Worm (Caenorhabditis elegans): ENCODE data around the gene F52B10.3.
A peak's percentile ranks its signal among the peaks of the same experiment; 100 is the strongest.

Gene F52B10.3

DNA sequence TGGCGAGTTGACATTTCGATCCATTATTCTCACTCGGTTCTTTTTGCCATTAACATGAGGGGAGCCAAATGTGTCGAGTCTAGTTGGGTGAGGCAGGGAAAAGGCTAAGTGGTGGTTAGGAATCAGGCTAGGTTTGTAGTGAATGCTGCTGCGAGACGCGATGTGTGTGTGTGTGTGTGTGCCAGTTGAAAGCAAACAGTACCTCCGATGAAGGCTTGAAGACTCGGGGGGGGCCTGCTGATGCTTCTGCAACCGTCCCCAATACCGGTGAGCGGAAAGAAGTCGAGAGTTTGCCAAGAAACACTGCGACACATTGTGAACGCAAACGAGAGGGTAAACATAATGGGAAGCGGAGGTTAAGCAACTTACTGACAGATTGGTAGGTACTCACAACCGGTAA, 27.1 kb downstream of the F52B10.3 start, which contains the start of gene F53B3.3:
F53B3.3 (minus strand) TSS at position 101 of the 400 bp plus-strand sequence.
- peak; percentile 43 for TF ChIP-seq pha-4 (tag; optimal IDR thresholded peaks at IDR 0.05)
- no peak for TF ChIP-seq nhr-25 (tag; optimal IDR thresholded peaks at IDR 0.05)
- no peak for TF ChIP-seq skn-1 (tag; optimal IDR thresholded peaks at IDR 0.05)
- TF ChIP-seq fkh-2 (tag; optimal IDR thresholded peaks at IDR 0.05) = no peak

DNA sequence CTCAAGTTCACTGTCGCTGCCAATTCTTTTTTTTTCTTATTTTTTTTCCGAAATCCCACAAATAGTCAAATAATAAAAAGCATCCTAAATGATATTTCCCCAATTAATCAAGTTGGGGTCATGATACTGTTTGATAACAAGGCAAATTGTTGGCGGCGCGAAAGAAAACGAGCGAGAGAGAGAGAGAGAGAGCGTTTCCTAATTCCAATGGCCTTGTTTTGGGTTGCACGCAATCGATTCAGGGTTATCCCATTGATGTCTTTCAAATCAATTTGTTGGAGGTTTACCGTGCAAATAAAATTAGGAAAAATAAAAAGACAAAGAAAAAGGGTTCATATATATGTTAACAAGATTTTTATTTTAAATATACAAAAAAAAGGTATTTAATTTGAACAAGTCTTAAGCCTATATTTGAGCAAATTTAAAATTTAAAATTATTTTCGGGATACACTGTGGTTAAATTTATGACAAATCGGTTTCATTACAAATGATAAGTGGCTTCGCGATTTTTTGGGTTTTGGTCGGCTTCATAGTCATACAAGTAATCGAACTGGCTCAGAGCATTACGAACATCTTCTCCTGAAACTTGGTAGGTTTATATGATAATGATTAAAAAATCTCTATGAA, 32.5 kb downstream of the F52B10.3 start:
- TF ChIP-seq nhr-23 (tag; optimal IDR thresholded peaks at IDR 0.05) (no peak), ama-1 (optimal IDR thresholded peaks at IDR 0.05) (peak; percentile 59), fos-1 (tag; optimal IDR thresholded peaks at IDR 0.05) (no peak), nfya-1 (tag; optimal IDR thresholded peaks at IDR 0.05; ENCODE audit: insufficient read depth) (no peak), nhr-237 (tag; optimal IDR thresholded peaks at IDR 0.05) (no peak), ceh-28 (tag; optimal IDR thresholded peaks at IDR 0.05) (peak; percentile 13), lsy-12 (tag; optimal IDR thresholded peaks at IDR 0.05) (no peak), nhr-25 (tag; optimal IDR thresholded peaks at IDR 0.05) (peak; percentile 48), egl-27 (tag; optimal IDR thresholded peaks at IDR 0.05) (no peak), snpc-4 (tag; optimal IDR thresholded peaks at IDR 0.05) (no peak), mdl-1 (tag; optimal IDR thresholded peaks at IDR 0.05) (no peak), R02D3.7 (tag; optimal IDR thresholded peaks at IDR 0.05) (no peak), tbx-2 (tag; optimal IDR thresholded peaks at IDR 0.05) (peak; percentile 49), elt-3 (tag; optimal IDR thresholded peaks at IDR 0.05) (peak in 1 of 3 experiments; percentile 74), ztf-11 (tag; optimal IDR thresholded peaks at IDR 0.05) (no peak), sea-2 (GFP tag; optimal IDR thresholded peaks at IDR 0.05) (no peak), ztf-4 (tag; optimal IDR thresholded peaks at IDR 0.05) (no peak), nhr-43 (tag; optimal IDR thresholded peaks at IDR 0.05; ENCODE audit: poor library complexity, severe bottlenecking) (peak; percentile 56)

DNA sequence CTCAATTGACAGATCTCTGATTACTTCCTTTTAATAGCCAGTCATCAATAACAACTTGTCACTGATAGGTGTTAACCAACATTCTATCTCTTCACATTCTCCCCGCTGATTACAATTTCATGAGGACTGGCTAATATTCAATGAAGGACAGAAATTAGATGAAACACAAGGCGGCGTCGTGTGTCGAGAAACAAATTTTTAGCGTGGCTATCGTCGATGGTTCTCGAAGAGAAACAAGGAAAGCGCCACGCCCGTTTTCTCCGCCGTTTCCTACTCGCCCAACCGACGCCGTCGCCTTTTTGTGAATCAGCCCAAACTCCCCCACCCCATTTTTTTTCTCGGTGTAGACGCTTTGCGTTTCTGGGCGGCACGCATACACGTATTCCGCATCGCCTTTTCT, 34.2 kb downstream of the F52B10.3 start, which contains the start of gene F53B3.6:
F53B3.6 (plus strand) TSS at position 284 of the 400 bp plus-strand sequence.
- TF ChIP-seq nhr-25 (tag; optimal IDR thresholded peaks at IDR 0.05) (peak; percentile 36), nhr-23 (tag; optimal IDR thresholded peaks at IDR 0.05) (peak; percentile 13), ztf-4 (tag; optimal IDR thresholded peaks at IDR 0.05) (no peak), nhr-43 (tag; optimal IDR thresholded peaks at IDR 0.05; ENCODE audit: poor library complexity, severe bottlenecking) (peak; percentile 44)

ce11 chrX:2862372-2862771, 35.8 kb downstream of the F52B10.3 start, which contains the start of gene comt-1:
comt-1 (minus strand) TSS chrX:2862472.
- TF ChIP-seq ztf-11 (tag; optimal IDR thresholded peaks at IDR 0.05) (no peak), eor-1 (tag; optimal IDR thresholded peaks at IDR 0.05) (no peak), elt-1 (tag; optimal IDR thresholded peaks at IDR 0.05) (no peak), fos-1 (tag; optimal IDR thresholded peaks at IDR 0.05) (no peak), skn-1 (tag; optimal IDR thresholded peaks at IDR 0.05) (no peak), sea-2 (GFP tag; optimal IDR thresholded peaks at IDR 0.05) (no peak)

- TF ChIP-seq nhr-43 (tag; optimal IDR thresholded peaks at IDR 0.05; ENCODE audit: poor library complexity, severe bottlenecking) = peak; percentile 23
- TF ChIP-seq nhr-67 (tag; optimal IDR thresholded peaks at IDR 0.05) = no peak
- TF ChIP-seq unc-62 (GFP tag; optimal IDR thresholded peaks at IDR 0.05) = no peak
- TF ChIP-seq nhr-12 (tag; optimal IDR thresholded peaks at IDR 0.05) = no peak
- no peak for TF ChIP-seq unc-39 (tag; optimal IDR thresholded peaks at IDR 0.05)
- no peak for TF ChIP-seq elt-2 (tag; optimal IDR thresholded peaks at IDR 0.05)
- no peak for TF ChIP-seq lin-39 (tag; optimal IDR thresholded peaks at IDR 0.05)
- no peak for TF ChIP-seq snpc-4 (tag; optimal IDR thresholded peaks at IDR 0.05)
- peak; percentile 77 for TF ChIP-seq nhr-25 (tag; optimal IDR thresholded peaks at IDR 0.05)
- TF ChIP-seq nhr-23 (tag; optimal IDR thresholded peaks at IDR 0.05) = peak; percentile 71
- TF ChIP-seq nfya-1 (tag; optimal IDR thresholded peaks at IDR 0.05; ENCODE audit: insufficient read depth) = peak; percentile 22
- TF ChIP-seq fos-1 (tag; optimal IDR thresholded peaks at IDR 0.05) = no peak
- no peak for TF ChIP-seq ceh-82 (tag; optimal IDR thresholded peaks at IDR 0.05)
- TF ChIP-seq jun-1 (tag; optimal IDR thresholded peaks at IDR 0.05) = no peak
- TF ChIP-seq nhr-77 (tag; optimal IDR thresholded peaks at IDR 0.05) = no peak
- TF ChIP-seq ceh-28 (tag; optimal IDR thresholded peaks at IDR 0.05) = no peak
- TF ChIP-seq tbx-2 (tag; optimal IDR thresholded peaks at IDR 0.05) = no peak
- TF ChIP-seq ZK546.5 (tag; optimal IDR thresholded peaks at IDR 0.05) = no peak
- no peak for TF ChIP-seq mml-1 (tag; optimal IDR thresholded peaks at IDR 0.05)
- TF ChIP-seq nhr-28 (tag; optimal IDR thresholded peaks at IDR 0.05) = no peak
These were observed 39.8 kb downstream of the F52B10.3 start for ce11 chrX:2858380-2858779.

Measured in whole organism, L3 larva.